Worm (Caenorhabditis elegans) whole organism, young adult: Measurements from ENCODE around the gene F31E3.12.

Experiments
- B0019.2 ChIP-seq: fragments of 200-800 bp; sonication (Bioruptor generic); conservative IDR thresholded peaks from 2 replicates; pipeline ENCODE4 v1.3.6; 2022; ENCODE audit warnings: missing genetic modification reagents, missing genetic modification characterization, missing compliant biosample characterization
- B0035.1 ChIP-seq: sonication (generic microtip); optimal IDR thresholded peaks from 2 replicates; lab custom pipeline; 2016; ENCODE audit warnings: missing genetic modification characterization, mild to moderate bottlenecking, missing compliant biosample characterization, missing genotype, missing genetic modification reagents
- B0336.3 ChIP-seq: fragments of 200-800 bp; sonication (Bioruptor generic); IDR thresholded peaks from 2 replicates; pipeline ENCODE4 v1.3.6; 2022; ENCODE audit warnings: missing genetic modification characterization, missing compliant biosample characterization
- F22D6.2 ChIP-seq: sonication (generic microtip); optimal IDR thresholded peaks from 2 replicates; lab custom pipeline; 2016; ENCODE audit warnings: mild to moderate bottlenecking, missing genetic modification characterization, missing compliant biosample characterization
- F33H1.4 ChIP-seq: fragments of 200-800 bp; sonication (Bioruptor generic); IDR thresholded peaks from 2 replicates; pipeline ENCODE4 v1.3.6; 2022; ENCODE audit warnings: missing genetic modification reagents, missing genetic modification characterization, missing compliant biosample characterization
- F39B2.1 ChIP-seq: fragments of 200-800 bp; sonication (Bioruptor generic); IDR thresholded peaks from 2 replicates; pipeline ENCODE4 v1.3.6; 2022; ENCODE audit warnings: missing genetic modification reagents, missing genetic modification characterization, missing compliant biosample characterization
- F49E8.2 ChIP-seq: sonication (generic microtip); optimal IDR thresholded peaks from 3 replicates; lab custom pipeline; 2017; ENCODE audit warnings: missing genetic modification characterization, mild to moderate bottlenecking, missing compliant biosample characterization, antibody characterized with exemption, moderate library complexity; ENCODE audit not compliant: insufficient read depth
- Y53G8AR.9 ChIP-seq: fragments of 200-800 bp; sonication (Bioruptor generic); conservative IDR thresholded peaks from 2 replicates; pipeline ENCODE4 v1.3.6; 2022; ENCODE audit warnings: missing genetic modification reagents, missing genetic modification characterization, missing compliant biosample characterization
- Y56A3A.18 ChIP-seq: fragments of 200-800 bp; sonication (Bioruptor generic); IDR thresholded peaks from 2 replicates; pipeline ENCODE4 v1.3.6; 2022; ENCODE audit warnings: missing genetic modification reagents, missing genetic modification characterization, missing compliant biosample characterization
- Y67H2A.10 ChIP-seq: fragments of 200-800 bp; sonication (Bioruptor generic); conservative IDR thresholded peaks from 2 replicates; pipeline ENCODE4 v1.3.6; 2022; ENCODE audit warnings: missing genetic modification reagents, missing genetic modification characterization, missing compliant biosample characterization
- Y79H2A.3 ChIP-seq: fragments of 200-800 bp; sonication (Bioruptor generic); conservative IDR thresholded peaks from 2 replicates; pipeline ENCODE4 v1.3.6; 2022; ENCODE audit warnings: missing genetic modification reagents, missing genetic modification characterization, missing compliant biosample characterization
- Y95B8A.8 ChIP-seq: fragments of 200-800 bp; sonication (Bioruptor generic); IDR thresholded peaks from 2 replicates; pipeline ENCODE4 v1.3.6; 2022; ENCODE audit warnings: missing genetic modification reagents, missing genetic modification characterization, missing compliant biosample characterization
- ama-1 ChIP-seq, 3 experiments: fragments of 150-350 bp in 1 of 3; sonication (generic microtip) in 2 of 3; optimal IDR thresholded peaks; 2 replicates each; lab custom pipeline; 2014 to 2018; ENCODE audit warnings: missing biosample characterization in 2 of 3, missing genetic modification characterization in 2 of 3, missing genetic modification reagents in 2 of 3
- aptf-2 ChIP-seq: fragments of 200-800 bp; sonication (Bioruptor generic); conservative IDR thresholded peaks from 2 replicates; pipeline ENCODE4 v1.3.6; 2022; ENCODE audit warnings: missing genetic modification reagents, missing genetic modification characterization, missing compliant biosample characterization
- atf-7 ChIP-seq: sonication (generic microtip); optimal IDR thresholded peaks from 2 replicates; lab custom pipeline; 2017; ENCODE audit warnings: mild to moderate bottlenecking, missing genetic modification characterization, missing compliant biosample characterization
- athp-1 ChIP-seq: sonication (generic microtip); optimal IDR thresholded peaks from 2 replicates; lab custom pipeline; 2017; ENCODE audit warnings: mild to moderate bottlenecking, missing genetic modification characterization, missing compliant biosample characterization
- ccch-3 ChIP-seq: fragments of 200-800 bp; sonication (Bioruptor generic); optimal IDR thresholded peaks from 2 replicates; lab custom pipeline; 2018; ENCODE audit warnings: mild to moderate bottlenecking, missing genetic modification characterization, missing compliant biosample characterization
- cebp-1 ChIP-seq, 2 experiments: fragments of 200-800 bp in 1 of 2; sonication (Bioruptor generic) in 1 of 2; sonication (generic microtip) in 1 of 2; IDR thresholded peaks in 1 of 2; optimal IDR thresholded peaks in 1 of 2; 2 replicates each; pipeline versions ENCODE4 v1.3.6 to Lab custom; 2017 to 2022; ENCODE audit warnings: missing compliant biosample characterization in 2 of 2, missing genetic modification characterization in 2 of 2, mild to moderate bottlenecking in 1 of 2, missing genetic modification reagents in 1 of 2, moderate library complexity in 1 of 2
- ceh-58 ChIP-seq: fragments of 200-800 bp; sonication (Bioruptor generic); IDR thresholded peaks from 2 replicates; pipeline ENCODE4 v1.3.6; 2022; ENCODE audit warnings: missing genetic modification characterization, missing compliant biosample characterization
- ceh-91 ChIP-seq: fragments of 200-800 bp; sonication (Bioruptor generic); IDR thresholded peaks from 2 replicates; pipeline ENCODE4 v1.3.6; 2022; ENCODE audit warnings: missing genetic modification reagents, missing genetic modification characterization, missing compliant biosample characterization
- dpff-1 ChIP-seq: sonication (generic microtip); optimal IDR thresholded peaks from 2 replicates; lab custom pipeline; 2017; ENCODE audit warnings: mild to moderate bottlenecking, missing genetic modification characterization, missing compliant biosample characterization
- dpl-1 ChIP-seq: fragments of 150-350 bp; optimal IDR thresholded peaks from 2 replicates; lab custom pipeline; 2014; ENCODE audit warnings: missing biosample characterization, missing genetic modification reagents, missing genetic modification characterization
- ekl-4 ChIP-seq: fragments of 200-800 bp; sonication (Bioruptor generic); IDR thresholded peaks from 2 replicates; pipeline ENCODE4 v1.3.6; 2022; ENCODE audit warnings: missing genetic modification reagents, missing genetic modification characterization, missing compliant biosample characterization
- gei-17 ChIP-seq: fragments of 200-800 bp; sonication (Bioruptor generic); optimal IDR thresholded peaks from 2 replicates; lab custom pipeline; 2018; ENCODE audit warnings: mild to moderate bottlenecking, missing genetic modification characterization, missing compliant biosample characterization
- him-1 ChIP-seq: sonication (generic microtip); optimal IDR thresholded peaks from 2 replicates; lab custom pipeline; 2016; ENCODE audit warnings: missing genotype, missing genetic modification reagents, missing genetic modification characterization, missing compliant biosample characterization
- hlh-26 ChIP-seq: fragments of 200-800 bp; sonication (Bioruptor generic); conservative IDR thresholded peaks from 2 replicates; pipeline ENCODE4 v1.3.6; 2022; ENCODE audit warnings: missing genetic modification reagents, missing genetic modification characterization, missing compliant biosample characterization
- hrde-1 ChIP-seq: sonication (generic microtip); optimal IDR thresholded peaks from 2 replicates; lab custom pipeline; 2016; ENCODE audit warnings: missing genetic modification characterization, mild to moderate bottlenecking, missing compliant biosample characterization, moderate library complexity, missing genotype, missing genetic modification reagents, borderline replicate concordance
- lag-1 ChIP-seq: fragments of 200-800 bp; sonication (Bioruptor generic); IDR thresholded peaks from 2 replicates; pipeline ENCODE4 v1.3.6; 2022; ENCODE audit warnings: missing genetic modification reagents, missing genetic modification characterization, missing compliant biosample characterization
- let-607 ChIP-seq, 2 experiments: fragments of 200-800 bp in 1 of 2; sonication (Bioruptor generic) in 1 of 2; sonication (generic microtip) in 1 of 2; optimal IDR thresholded peaks; 2 replicates each; lab custom pipeline; 2016 to 2018; ENCODE audit warnings: mild to moderate bottlenecking in 2 of 2, missing compliant biosample characterization in 2 of 2, missing genetic modification characterization in 2 of 2, moderate library complexity in 2 of 2, missing genotype in 1 of 2
- lsl-1 ChIP-seq: fragments of 200-800 bp; sonication (Bioruptor generic); optimal IDR thresholded peaks from 2 replicates; lab custom pipeline; 2018; ENCODE audit warnings: mild to moderate bottlenecking, missing genetic modification characterization, moderate library complexity, missing compliant biosample characterization
- madf-6 ChIP-seq: fragments of 200-800 bp; sonication (Bioruptor generic); IDR thresholded peaks from 2 replicates; pipeline ENCODE4 v1.3.6; 2022; ENCODE audit warnings: missing genetic modification reagents, missing genetic modification characterization, missing compliant biosample characterization
- nfyb-1 ChIP-seq: fragments of 200-800 bp; sonication (Bioruptor generic); IDR thresholded peaks from 2 replicates; pipeline ENCODE4 v1.3.6; 2022; ENCODE audit warnings: missing genetic modification reagents, missing genetic modification characterization, missing compliant biosample characterization
- nhr-80 ChIP-seq: sonication (generic microtip); optimal IDR thresholded peaks from 2 replicates; lab custom pipeline; 2016; ENCODE audit warnings: missing genetic modification characterization, missing compliant biosample characterization
- pbrm-1 ChIP-seq: fragments of 200-800 bp; sonication (Bioruptor generic); IDR thresholded peaks from 2 replicates; pipeline ENCODE4 v1.3.6; 2022; ENCODE audit warnings: missing genetic modification reagents, missing genetic modification characterization, missing compliant biosample characterization
- pha-4 ChIP-seq: fragments of 150-350 bp; sonication (generic microtip); optimal IDR thresholded peaks from 2 replicates; lab custom pipeline; 2014; ENCODE audit warnings: missing biosample characterization, missing genetic modification reagents, missing genetic modification characterization
- rec-8 ChIP-seq, 2 experiments: sonication (generic microtip); optimal IDR thresholded peaks; 2 replicates each; lab custom pipeline; 2016; ENCODE audit warnings: mild to moderate bottlenecking in 2 of 2, missing genetic modification characterization in 2 of 2, missing genetic modification reagents in 2 of 2, missing genotype in 2 of 2, missing biosample characterization in 1 of 2, missing compliant biosample characterization in 1 of 2, moderate library complexity in 1 of 2
- repo-1 ChIP-seq: sonication (generic microtip); optimal IDR thresholded peaks from 2 replicates; lab custom pipeline; 2017; ENCODE audit warnings: mild to moderate bottlenecking, missing genetic modification characterization, missing compliant biosample characterization
- sdz-38 ChIP-seq: sonication (generic microtip); optimal IDR thresholded peaks from 2 replicates; lab custom pipeline; 2016; ENCODE audit warnings: missing genotype, missing genetic modification characterization, missing compliant biosample characterization
- snpc-1.3 ChIP-seq: sonication (generic microtip); optimal IDR thresholded peaks from 2 replicates; lab custom pipeline; 2017; ENCODE audit warnings: missing genetic modification characterization, mild to moderate bottlenecking, missing compliant biosample characterization, antibody characterized with exemption, moderate library complexity, missing genotype, missing genetic modification reagents; ENCODE audit not compliant: insufficient read depth
- snpc-3.4 ChIP-seq: sonication (generic microtip); optimal IDR thresholded peaks from 2 replicates; lab custom pipeline; 2017; ENCODE audit warnings: missing genetic modification characterization, mild to moderate bottlenecking, missing compliant biosample characterization, antibody characterized with exemption, moderate library complexity, missing genotype, missing genetic modification reagents
- unc-130 ChIP-seq: sonication (generic microtip); optimal IDR thresholded peaks from 2 replicates; lab custom pipeline; 2016; ENCODE audit warnings: missing genetic modification reagents, missing genetic modification characterization, missing compliant biosample characterization
- unc-62 ChIP-seq: fragments of 150-350 bp; optimal IDR thresholded peaks from 2 replicates; lab custom pipeline; 2014; ENCODE audit warnings: missing biosample characterization, missing genetic modification reagents, missing genetic modification characterization
- xnd-1 ChIP-seq: sonication (generic microtip); optimal IDR thresholded peaks from 2 replicates; lab custom pipeline; 2016; ENCODE audit warnings: missing genotype, missing genetic modification reagents, missing genetic modification characterization, missing compliant biosample characterization
- zim-3 ChIP-seq: sonication (generic microtip); optimal IDR thresholded peaks from 2 replicates; lab custom pipeline; 2017; ENCODE audit warnings: mild to moderate bottlenecking, missing genetic modification characterization, moderate library complexity, missing compliant biosample characterization

Gene F31E3.12

DNA sequence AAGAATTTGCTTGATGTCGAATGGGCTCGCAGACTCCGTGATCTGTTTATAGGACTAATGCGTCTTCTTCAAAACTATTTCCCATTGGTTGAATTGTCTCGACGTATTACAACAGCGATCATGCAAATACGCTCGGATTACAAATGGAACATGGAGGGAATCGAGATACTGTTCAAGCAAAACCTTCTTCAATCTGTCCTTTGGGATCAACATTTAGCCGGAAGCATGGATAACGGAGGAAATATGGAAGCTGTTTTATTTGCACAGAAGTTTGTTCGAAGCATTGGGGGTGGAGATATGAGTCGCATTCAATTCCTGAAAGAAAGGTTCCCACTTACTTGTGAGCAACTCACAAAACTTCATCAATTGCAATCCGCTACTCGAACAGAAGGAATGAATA, 13.4 kb upstream of the F31E3.12 start:
- no peak for TF ChIP-seq gei-17 (GFP tag; lab: Kevin White, UChicago)
- TF ChIP-seq sdz-38 (tag; lab: Kevin White, UChicago): no peak
- TF ChIP-seq ccch-3 (GFP tag; lab: Kevin White, UChicago): no peak
- no peak for TF ChIP-seq zim-3 (tag; lab: Kevin White, UChicago)
- no peak for TF ChIP-seq F33H1.4
- no peak for TF ChIP-seq nhr-80 (tag; lab: Kevin White, UChicago)
- no peak for TF ChIP-seq unc-130 (GFP tag; lab: Kevin White, UChicago)
- no peak for TF ChIP-seq ceh-58
- no peak for TF ChIP-seq let-607 (tag; optimal IDR thresholded peaks at IDR 0.05; lab: Kevin White, UChicago)
- no peak for TF ChIP-seq aptf-2
- no peak for TF ChIP-seq rec-8 (tag; optimal IDR thresholded peaks at IDR 0.05; lab: Kevin White, UChicago)
- TF ChIP-seq pha-4 (tag; lab: Kevin White, UChicago): no peak
- TF ChIP-seq unc-62 (GFP tag; lab: Kevin White, UChicago): no peak
- no peak for TF ChIP-seq atf-7 (tag; lab: Kevin White, UChicago)
- TF ChIP-seq F49E8.2 (tag; lab: Kevin White, UChicago): no peak
- TF ChIP-seq dpl-1: no peak
- TF ChIP-seq lag-1 (GFP tag; lab: Robert Waterston, UW): no peak

DNA sequence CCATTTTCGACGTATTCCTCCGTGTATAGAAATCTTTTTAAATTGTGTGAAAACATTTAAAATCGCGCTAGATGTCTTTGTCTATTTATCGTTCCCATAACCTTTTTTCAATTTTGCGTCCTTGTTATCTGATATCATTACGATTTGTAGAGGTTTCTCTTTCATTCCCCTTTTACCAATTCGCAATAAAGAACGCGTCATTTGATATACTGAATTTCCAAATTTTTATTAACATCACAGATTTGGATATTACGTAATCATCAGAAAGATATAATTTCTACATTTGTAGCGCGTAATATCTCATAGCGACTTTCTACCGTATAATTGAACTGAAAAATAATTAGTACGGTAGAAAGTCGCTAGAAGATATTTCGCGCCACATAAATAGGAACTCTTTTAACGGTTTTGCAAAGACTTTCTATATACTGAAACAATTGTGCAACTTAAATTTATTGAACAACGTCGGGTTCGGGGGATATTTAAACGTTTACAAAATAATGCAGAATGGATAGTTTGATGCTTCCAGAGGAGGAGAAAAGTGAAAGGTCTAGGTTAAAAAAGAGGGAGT, 10.4 kb upstream of the F31E3.12 start:
- TF ChIP-seq ekl-4 (GFP tag; lab: Robert Waterston, UW) (peak; percentile 70), B0019.2 (GFP tag; lab: Robert Waterston, UW) (no peak), B0336.3 (GFP tag; lab: Robert Waterston, UW) (peak; percentile 82), snpc-3.4 (peak; percentile 52), hrde-1 (tag; lab: Kevin White, UChicago) (peak; percentile 54), ama-1 (optimal IDR thresholded peaks at IDR 0.05; lab: Kevin White, UChicago) (no peak), ama-1 (GFP tag; optimal IDR thresholded peaks at IDR 0.05; lab: Kevin White, UChicago) (peak in 1 of 2 experiments; percentile 75), Y95B8A.8 (peak; percentile 12; the same call in 1 of the 2 replicates), Y67H2A.10 (GFP tag; lab: Robert Waterston, UW) (no peak), B0035.1 (tag; lab: Kevin White, UChicago) (peak; percentile 36), lsl-1 (GFP tag; lab: Kevin White, UChicago) (peak; percentile 72), rec-8 (tag; optimal IDR thresholded peaks at IDR 0.05; lab: Kevin White, UChicago) (peak in 1 of 2 experiments; percentile 9), Y56A3A.18 (GFP tag; lab: Robert Waterston, UW) (0 out of 2 replicates have a peak, but pooled peaks have one; percentile 46), Y79H2A.3 (GFP tag; lab: Robert Waterston, UW) (peak; percentile 62; the same call in 1 of the 2 replicates), madf-6 (peak; percentile 76), Y53G8AR.9 (GFP tag; lab: Robert Waterston, UW) (0 out of 2 replicates have a peak, but pooled peaks have one; percentile 22), F49E8.2 (tag; lab: Kevin White, UChicago) (peak; percentile 33), xnd-1 (peak; percentile 11), cebp-1 (GFP tag; IDR thresholded peaks at IDR 0.05; lab: Robert Waterston, UW) (no peak), cebp-1 (tag; optimal IDR thresholded peaks at IDR 0.05; lab: Kevin White, UChicago) (no peak), zim-3 (tag; lab: Kevin White, UChicago) (no peak), repo-1 (tag; lab: Kevin White, UChicago) (peak; percentile 5), athp-1 (tag; lab: Kevin White, UChicago) (peak; percentile 71), dpff-1 (tag; lab: Kevin White, UChicago) (peak; percentile 40), hlh-26 (no peak), pbrm-1 (GFP tag; lab: Robert Waterston, UW) (0 out of 2 replicates have a peak, but pooled peaks have one; percentile 21), F39B2.1 (GFP tag; lab: Robert Waterston, UW) (0 out of 2 replicates have a peak, but pooled peaks have one; percentile 13), nfyb-1 (GFP tag; lab: Robert Waterston, UW) (peak; percentile 49; the same call in 1 of the 2 replicates), him-1 (tag; lab: Kevin White, UChicago) (peak; percentile 99), dpl-1 (peak; percentile 18), snpc-1.3 (peak; percentile 25), ceh-91 (GFP tag; lab: Robert Waterston, UW) (peak; percentile 72), F22D6.2 (tag; lab: Kevin White, UChicago) (no peak)
